Fruit fly (Drosophila melanogaster) whole organism, prepupa: ENCODE results near the gene CG46318.

ENCODE experiments used
- CG15336 ChIP-seq: fragments of 200-800 bp; sonication (Bioruptor generic); IDR thresholded peaks from 2 replicates; pipeline ENCODE4 v1.3.6; 2022; ENCODE audit warnings: missing biosample characterization, missing genetic modification characterization
- CG16779 ChIP-seq: fragments of 200-800 bp; sonication (Bioruptor generic); optimal IDR thresholded peaks from 3 replicates; lab custom pipeline; 2017; ENCODE audit warnings: missing biosample characterization, mild to moderate bottlenecking, missing genetic modification characterization
- CG32006 ChIP-seq: fragments of 200-800 bp; sonication (Bioruptor generic); optimal IDR thresholded peaks from 3 replicates; lab custom pipeline; 2017; ENCODE audit warnings: missing biosample characterization, mild to moderate bottlenecking, missing genetic modification characterization
- CG34406 ChIP-seq: fragments of 200-800 bp; sonication (Bioruptor generic); optimal IDR thresholded peaks from 3 replicates; lab custom pipeline; 2016; ENCODE audit warnings: missing biosample characterization, missing genetic modification characterization
- CG6854 ChIP-seq: fragments of 200-800 bp; sonication (Bioruptor generic); optimal IDR thresholded peaks from 2 replicates; lab custom pipeline; 2017; ENCODE audit warnings: missing biosample characterization, mild to moderate bottlenecking, missing genetic modification characterization
- CG7368 ChIP-seq: fragments of 200-800 bp; sonication (Bioruptor generic); optimal IDR thresholded peaks from 3 replicates; lab custom pipeline; 2016; ENCODE audit warnings: missing biosample characterization, missing genetic modification characterization
- Lpt ChIP-seq: fragments of 200-800 bp; sonication (Bioruptor generic); optimal IDR thresholded peaks from 3 replicates; lab custom pipeline; 2016; ENCODE audit warnings: missing biosample characterization, missing genetic modification characterization
- Smox ChIP-seq: fragments of 200-800 bp; sonication (Bioruptor generic); optimal IDR thresholded peaks from 3 replicates; lab custom pipeline; 2016; ENCODE audit warnings: missing biosample characterization, missing genetic modification characterization
- dac ChIP-seq: fragments of 200-800 bp; sonication (Bioruptor generic); optimal IDR thresholded peaks from 2 replicates; lab custom pipeline; 2017; ENCODE audit warnings: missing biosample characterization, mild to moderate bottlenecking, missing genetic modification characterization
- dsx ChIP-seq: fragments of 200-800 bp; optimal IDR thresholded peaks from 3 replicates; lab custom pipeline; 2019; ENCODE audit warnings: missing biosample characterization, mild to moderate bottlenecking, missing genetic modification characterization, moderate library complexity; ENCODE audit not compliant: poor library complexity, severe bottlenecking
- lz ChIP-seq: fragments of 200-800 bp; sonication (Bioruptor generic); optimal IDR thresholded peaks from 3 replicates; lab custom pipeline; 2016; ENCODE audit warnings: missing biosample characterization, missing genetic modification characterization

- TF ChIP-seq CG34406 (GFP tag; lab: Kevin White, UChicago), result no peak
- TF ChIP-seq CG15336, result no peak
- no peak for TF ChIP-seq dsx (GFP tag; lab: Kevin White, UChicago)
- no peak for TF ChIP-seq CG16779 (tag; lab: Kevin White, UChicago)
- TF ChIP-seq CG6854 (GFP tag; lab: Kevin White, UChicago), result no peak
- TF ChIP-seq dac (GFP tag; lab: Kevin White, UChicago), result no peak
- no peak for TF ChIP-seq Lpt
- TF ChIP-seq lz, result no peak
- no peak for TF ChIP-seq CG32006 (GFP tag; lab: Kevin White, UChicago)
- no peak for TF ChIP-seq CG7368 (GFP tag; lab: Kevin White, UChicago)
- TF ChIP-seq Smox (GFP tag; lab: Kevin White, UChicago), result no peak
Measured at dm6 chr3R:18693611-18694010, 13.2 kb downstream of the CG46318 start, which contains the start of gene CG14300.
